Worm (Caenorhabditis elegans) whole organism, mixed stage, embryonic: ENCODE results near the gene pqn-32.

ENCODE experiments used
- ces-1 ChIP-seq: fragments of 150-350 bp; optimal IDR thresholded peaks from 2 replicates; lab custom pipeline; 2014; ENCODE audit warnings: missing biosample characterization, missing genetic modification reagents, missing genetic modification characterization
- elt-1 ChIP-seq: sonication (generic microtip); optimal IDR thresholded peaks from 2 replicates; lab custom pipeline; 2017; ENCODE audit warnings: missing genetic modification characterization, mild to moderate bottlenecking, missing compliant biosample characterization, antibody characterized with exemption, moderate library complexity, borderline replicate concordance; ENCODE audit not compliant: insufficient read depth
- elt-3 ChIP-seq: fragments of 150-350 bp; optimal IDR thresholded peaks from 2 replicates; lab custom pipeline; 2014; ENCODE audit warnings: missing biosample characterization, missing genetic modification characterization
- lsy-2 ChIP-seq: fragments of 150-350 bp; optimal IDR thresholded peaks from 2 replicates; lab custom pipeline; 2014; ENCODE audit warnings: missing biosample characterization, missing genetic modification characterization
- mls-2 ChIP-seq: sonication (generic microtip); optimal IDR thresholded peaks from 2 replicates; lab custom pipeline; 2016; ENCODE audit warnings: mild to moderate bottlenecking, missing genetic modification characterization, moderate library complexity, missing compliant biosample characterization
- nhr-28 ChIP-seq: fragments of 150-350 bp; optimal IDR thresholded peaks from 2 replicates; lab custom pipeline; 2014; ENCODE audit warnings: missing biosample characterization, missing genetic modification characterization
- nhr-76 ChIP-seq: sonication (generic microtip); optimal IDR thresholded peaks from 2 replicates; lab custom pipeline; 2017; ENCODE audit warnings: missing biosample characterization, missing genetic modification characterization
- pha-4 ChIP-seq: fragments of 150-350 bp; optimal IDR thresholded peaks from 2 replicates; lab custom pipeline; 2018; ENCODE audit warnings: missing biosample characterization, missing genetic modification reagents, missing genetic modification characterization
- sem-2 ChIP-seq: fragments of 200-800 bp; sonication (Bioruptor generic); optimal IDR thresholded peaks from 2 replicates; lab custom pipeline; 2018; ENCODE audit warnings: mild to moderate bottlenecking, missing genetic modification characterization, missing compliant biosample characterization
- snpc-4 ChIP-seq: fragments of 150-350 bp; optimal IDR thresholded peaks from 2 replicates; lab custom pipeline; 2014; ENCODE audit warnings: missing biosample characterization, missing genetic modification characterization
- sptf-1 ChIP-seq: sonication (generic microtip); optimal IDR thresholded peaks from 2 replicates; lab custom pipeline; 2017; ENCODE audit warnings: mild to moderate bottlenecking, missing genetic modification characterization, moderate library complexity, missing compliant biosample characterization
- unc-39 ChIP-seq: fragments of 150-350 bp; optimal IDR thresholded peaks from 2 replicates; lab custom pipeline; 2014; ENCODE audit warnings: missing biosample characterization, missing genetic modification characterization
- ztf-11 ChIP-seq: fragments of 150-350 bp; optimal IDR thresholded peaks from 2 replicates; lab custom pipeline; 2014; ENCODE audit warnings: missing biosample characterization, missing genetic modification characterization

ce11 chrII:13107719-13108118, at the start of gene pqn-32:
- TF ChIP-seq ztf-11 (tag; lab: Kevin White, UChicago) = no peak
- no peak for TF ChIP-seq elt-1 (tag; lab: Kevin White, UChicago)
- TF ChIP-seq lsy-2 = no peak
- no peak for TF ChIP-seq sptf-1
- TF ChIP-seq nhr-28 = no peak
- TF ChIP-seq mls-2 = no peak
- no peak for TF ChIP-seq ces-1 (GFP tag; lab: Kevin White, UChicago)
- no peak for TF ChIP-seq nhr-76 (tag; lab: Kevin White, UChicago)
- TF ChIP-seq unc-39 (tag; lab: Kevin White, UChicago) = no peak
- no peak for TF ChIP-seq pha-4 (tag; lab: Kevin White, UChicago)
- TF ChIP-seq elt-3 = no peak
- TF ChIP-seq snpc-4 (tag; lab: Kevin White, UChicago) = no peak
- TF ChIP-seq sem-2 (GFP tag; lab: Kevin White, UChicago) = no peak
